Worm (Caenorhabditis elegans) whole organism, mixed stage, embryonic: ENCODE results near the gene kin-21.
A peak's percentile ranks its signal among the peaks of the same experiment; 100 is the strongest.

Experiments used
- M03D4.4 ChIP-seq: sonication (generic microtip); optimal IDR thresholded peaks from 2 replicates; lab custom pipeline; 2017; ENCODE audit warnings: mild to moderate bottlenecking, missing genetic modification characterization, missing compliant biosample characterization
- bed-3 ChIP-seq: fragments of 200-800 bp; sonication (Bioruptor generic); optimal IDR thresholded peaks from 3 replicates; lab custom pipeline; 2018; ENCODE audit warnings: mild to moderate bottlenecking, missing genetic modification characterization, moderate library complexity, missing compliant biosample characterization
- blmp-1 ChIP-seq: fragments of 150-350 bp; optimal IDR thresholded peaks from 2 replicates; lab custom pipeline; 2014; ENCODE audit warnings: missing biosample characterization, missing genetic modification characterization
- ceh-39 ChIP-seq: fragments of 150-350 bp; optimal IDR thresholded peaks from 2 replicates; lab custom pipeline; 2014; ENCODE audit warnings: missing biosample characterization, missing genetic modification characterization
- ceh-43 ChIP-seq: fragments of 200-800 bp; sonication (Bioruptor generic); optimal IDR thresholded peaks from 2 replicates; lab custom pipeline; 2018; ENCODE audit warnings: mild to moderate bottlenecking, missing genetic modification characterization, moderate library complexity, missing compliant biosample characterization
- ceh-83 ChIP-seq: fragments of 200-800 bp; sonication (Bioruptor generic); optimal IDR thresholded peaks from 2 replicates; lab custom pipeline; 2018; ENCODE audit warnings: mild to moderate bottlenecking, missing genetic modification characterization, missing compliant biosample characterization
- ces-1 ChIP-seq: fragments of 150-350 bp; optimal IDR thresholded peaks from 2 replicates; lab custom pipeline; 2014; ENCODE audit warnings: missing biosample characterization, missing genetic modification reagents, missing genetic modification characterization
- cnd-1 ChIP-seq: fragments of 200-800 bp; sonication (Bioruptor generic); optimal IDR thresholded peaks from 2 replicates; lab custom pipeline; 2018; ENCODE audit warnings: mild to moderate bottlenecking, missing genetic modification characterization, missing compliant biosample characterization
- elt-1 ChIP-seq: sonication (generic microtip); optimal IDR thresholded peaks from 2 replicates; lab custom pipeline; 2017; ENCODE audit warnings: missing genetic modification characterization, mild to moderate bottlenecking, missing compliant biosample characterization, antibody characterized with exemption, moderate library complexity, borderline replicate concordance; ENCODE audit not compliant: insufficient read depth
- elt-3 ChIP-seq: fragments of 150-350 bp; optimal IDR thresholded peaks from 2 replicates; lab custom pipeline; 2014; ENCODE audit warnings: missing biosample characterization, missing genetic modification characterization
- ham-2 ChIP-seq: fragments of 200-800 bp; sonication (Bioruptor generic); optimal IDR thresholded peaks from 2 replicates; lab custom pipeline; 2018; ENCODE audit warnings: mild to moderate bottlenecking, missing genetic modification characterization, missing compliant biosample characterization
- hlh-1 ChIP-seq: fragments of 150-350 bp; optimal IDR thresholded peaks from 2 replicates; lab custom pipeline; 2014; ENCODE audit warnings: missing biosample characterization, missing genetic modification reagents, missing genetic modification characterization
- lin-32 ChIP-seq: fragments of 200-800 bp; sonication (Bioruptor generic); optimal IDR thresholded peaks from 2 replicates; lab custom pipeline; 2018; ENCODE audit warnings: mild to moderate bottlenecking, missing genetic modification characterization, missing compliant biosample characterization
- lsy-2 ChIP-seq: fragments of 150-350 bp; optimal IDR thresholded peaks from 2 replicates; lab custom pipeline; 2014; ENCODE audit warnings: missing biosample characterization, missing genetic modification characterization
- mab-5 ChIP-seq: fragments of 150-350 bp; optimal IDR thresholded peaks from 2 replicates; lab custom pipeline; 2014; ENCODE audit warnings: missing biosample characterization, missing genetic modification characterization
- mep-1 ChIP-seq: fragments of 150-350 bp; optimal IDR thresholded peaks from 2 replicates; lab custom pipeline; 2017; ENCODE audit warnings: missing biosample characterization, missing genetic modification reagents, missing genetic modification characterization, inconsistent platforms
- mls-2 ChIP-seq: sonication (generic microtip); optimal IDR thresholded peaks from 2 replicates; lab custom pipeline; 2016; ENCODE audit warnings: mild to moderate bottlenecking, missing genetic modification characterization, moderate library complexity, missing compliant biosample characterization
- nhr-12 ChIP-seq: fragments of 150-350 bp; optimal IDR thresholded peaks from 2 replicates; lab custom pipeline; 2014; ENCODE audit warnings: missing biosample characterization, missing genetic modification characterization
- nhr-2 ChIP-seq: fragments of 150-350 bp; optimal IDR thresholded peaks from 2 replicates; lab custom pipeline; 2014; ENCODE audit warnings: missing biosample characterization, missing genetic modification characterization
- nhr-237 ChIP-seq: fragments of 150-350 bp; optimal IDR thresholded peaks from 2 replicates; lab custom pipeline; 2014; ENCODE audit warnings: missing biosample characterization, missing genetic modification characterization
- nhr-28 ChIP-seq: fragments of 150-350 bp; optimal IDR thresholded peaks from 2 replicates; lab custom pipeline; 2014; ENCODE audit warnings: missing biosample characterization, missing genetic modification characterization
- nhr-76 ChIP-seq: sonication (generic microtip); optimal IDR thresholded peaks from 2 replicates; lab custom pipeline; 2017; ENCODE audit warnings: missing biosample characterization, missing genetic modification characterization
- sem-2 ChIP-seq: fragments of 200-800 bp; sonication (Bioruptor generic); optimal IDR thresholded peaks from 2 replicates; lab custom pipeline; 2018; ENCODE audit warnings: mild to moderate bottlenecking, missing genetic modification characterization, missing compliant biosample characterization
- snpc-4 ChIP-seq: fragments of 150-350 bp; optimal IDR thresholded peaks from 2 replicates; lab custom pipeline; 2014; ENCODE audit warnings: missing biosample characterization, missing genetic modification characterization
- sptf-1 ChIP-seq: sonication (generic microtip); optimal IDR thresholded peaks from 2 replicates; lab custom pipeline; 2017; ENCODE audit warnings: mild to moderate bottlenecking, missing genetic modification characterization, moderate library complexity, missing compliant biosample characterization
- tbx-8 ChIP-seq: fragments of 200-800 bp; sonication (Bioruptor generic); optimal IDR thresholded peaks from 2 replicates; lab custom pipeline; 2018; ENCODE audit warnings: mild to moderate bottlenecking, missing genetic modification characterization, moderate library complexity, missing compliant biosample characterization
- unc-120 ChIP-seq: sonication (generic microtip); optimal IDR thresholded peaks from 2 replicates; lab custom pipeline; 2017; ENCODE audit warnings: missing genetic modification characterization, missing compliant biosample characterization; ENCODE audit not compliant: poor library complexity, severe bottlenecking
- unc-39 ChIP-seq: fragments of 150-350 bp; optimal IDR thresholded peaks from 2 replicates; lab custom pipeline; 2014; ENCODE audit warnings: missing biosample characterization, missing genetic modification characterization
- unc-62 ChIP-seq: fragments of 150-350 bp; optimal IDR thresholded peaks from 2 replicates; lab custom pipeline; 2014; ENCODE audit warnings: missing biosample characterization, missing genetic modification reagents, missing genetic modification characterization
- zip-8 ChIP-seq: fragments of 150-350 bp; optimal IDR thresholded peaks from 2 replicates; lab custom pipeline; 2014; ENCODE audit warnings: missing biosample characterization, missing genetic modification characterization
- ztf-11 ChIP-seq: fragments of 150-350 bp; optimal IDR thresholded peaks from 2 replicates; lab custom pipeline; 2014; ENCODE audit warnings: missing biosample characterization, missing genetic modification characterization

The kin-21 gene

DNA sequence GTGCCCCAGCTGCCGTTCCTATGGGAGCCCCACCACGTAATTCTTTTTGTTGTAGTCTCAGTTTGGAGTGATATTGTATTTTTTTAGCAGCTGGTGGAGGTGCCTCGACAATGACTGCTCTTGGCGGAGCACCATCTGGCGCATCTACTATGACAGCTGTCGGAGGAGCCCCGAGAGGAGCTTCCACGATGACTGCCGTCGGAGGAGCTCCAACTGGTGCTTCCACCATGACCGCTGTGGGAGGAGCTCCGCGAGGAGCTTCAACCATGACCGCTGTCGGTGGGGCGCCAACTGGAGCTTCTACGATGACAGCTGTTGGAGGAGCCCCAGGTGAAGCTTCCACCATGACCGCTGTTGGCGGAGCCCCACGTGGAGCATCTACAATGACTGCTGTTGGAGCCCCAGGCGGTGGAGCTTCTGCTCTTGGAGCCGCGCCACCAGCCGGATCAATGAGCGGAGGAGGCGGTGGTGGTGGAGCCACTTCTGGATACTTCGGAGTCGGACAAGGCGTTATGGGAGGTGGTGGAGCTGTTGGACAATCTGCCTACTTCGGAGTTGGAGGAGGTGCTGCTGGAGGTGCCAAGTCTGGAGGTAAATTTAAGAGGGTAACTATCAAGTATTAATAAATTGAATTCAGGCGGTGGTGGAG lies 20.3 kb downstream of the kin-21 start:
- TF ChIP-seq lin-32 (GFP tag; lab: Kevin White, UChicago) (peak; percentile 62), ztf-11 (tag; lab: Kevin White, UChicago) (no peak), sem-2 (GFP tag; lab: Kevin White, UChicago) (no peak), ceh-39 (tag; lab: Kevin White, UChicago) (no peak), ceh-83 (no peak)

ce11 chrIV:9854952-9855351 lies 22.3 kb downstream of the kin-21 start:
- TF ChIP-seq tbx-8 (GFP tag; lab: Kevin White, UChicago), result no peak
- TF ChIP-seq ztf-11 (tag; lab: Kevin White, UChicago), result no peak
- TF ChIP-seq ceh-39 (tag; lab: Kevin White, UChicago), result no peak
- TF ChIP-seq elt-1 (tag; lab: Kevin White, UChicago), result no peak
- TF ChIP-seq unc-62 (GFP tag; lab: Kevin White, UChicago), result no peak

DNA sequence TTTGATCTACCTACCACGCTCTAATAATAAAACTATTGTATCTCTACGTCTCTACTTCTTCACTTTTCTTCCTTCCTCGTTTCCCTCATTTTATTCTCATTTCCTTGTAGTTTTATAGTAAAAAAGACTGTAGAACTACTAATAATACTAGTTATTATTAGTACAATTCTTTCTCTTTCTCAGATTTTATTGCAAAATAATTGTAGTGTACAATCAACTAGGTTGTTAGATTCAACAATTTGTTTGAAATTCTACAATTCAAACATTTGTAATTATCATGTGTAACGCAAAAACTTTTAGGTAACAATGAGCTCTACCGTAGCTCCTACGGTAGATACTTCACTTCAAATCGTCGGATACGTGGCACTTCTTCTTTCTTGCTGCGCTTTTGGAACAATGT lies 23.0 kb downstream of the kin-21 start, which contains the start of gene K07F5.12:
Gene K07F5.12, plus strand, starts transcription at position 301 of the 400 bp plus-strand sequence.
- TF ChIP-seq cnd-1 (tag; lab: Kevin White, UChicago), result no peak
- TF ChIP-seq M03D4.4 (tag; lab: Kevin White, UChicago), result no peak
- TF ChIP-seq ceh-39 (tag; lab: Kevin White, UChicago), result no peak
- no peak for TF ChIP-seq sptf-1 (tag; lab: Kevin White, UChicago)
- no peak for TF ChIP-seq nhr-12 (tag; lab: Kevin White, UChicago)
- TF ChIP-seq blmp-1 (tag; lab: Kevin White, UChicago), result no peak
- no peak for TF ChIP-seq elt-3 (tag; lab: Kevin White, UChicago)
- TF ChIP-seq mls-2 (tag; lab: Kevin White, UChicago), result no peak
- no peak for TF ChIP-seq nhr-76
- no peak for TF ChIP-seq zip-8 (tag; lab: Kevin White, UChicago)

DNA sequence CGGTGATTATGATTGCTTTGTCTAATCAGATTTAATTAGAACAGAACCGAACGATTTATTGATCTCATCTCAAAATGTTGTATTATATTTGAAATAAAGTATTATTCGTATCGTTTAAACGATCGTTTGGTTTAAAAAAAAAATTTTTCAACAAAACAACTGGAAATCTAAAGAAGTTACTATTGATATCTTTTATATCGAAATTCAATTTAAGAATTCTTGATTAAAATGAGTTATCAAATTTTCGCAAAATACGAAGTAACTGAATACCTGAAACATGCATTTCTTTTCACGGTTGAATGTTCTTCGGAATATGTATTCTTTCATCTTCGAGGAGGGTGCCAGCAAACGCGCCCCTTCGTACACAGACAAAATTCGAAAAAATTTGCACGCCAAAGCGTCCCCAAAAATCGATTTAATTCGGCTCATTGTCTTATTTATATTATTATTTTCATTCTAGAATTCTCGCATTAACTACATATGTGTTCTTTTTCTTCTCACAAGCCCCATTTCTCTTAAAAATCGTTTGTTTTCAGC lies 25.3 kb downstream of the kin-21 start, which contains the start of gene npp-1:
Gene npp-1, plus strand, starts transcription at position 537 of the 537 bp plus-strand sequence.
- TF ChIP-seq elt-3 (tag; lab: Kevin White, UChicago), result no peak
- no peak for TF ChIP-seq sem-2 (GFP tag; lab: Kevin White, UChicago)
- TF ChIP-seq elt-1 (tag; lab: Kevin White, UChicago), result no peak
- no peak for TF ChIP-seq unc-62 (GFP tag; lab: Kevin White, UChicago)
- TF ChIP-seq unc-120 (tag; lab: Kevin White, UChicago), result no peak
- no peak for TF ChIP-seq tbx-8 (GFP tag; lab: Kevin White, UChicago)
- TF ChIP-seq hlh-1, result no peak
- TF ChIP-seq ham-2 (GFP tag; lab: Kevin White, UChicago), result no peak
- TF ChIP-seq mab-5 (tag; lab: Kevin White, UChicago), result no peak
- TF ChIP-seq M03D4.4 (tag; lab: Kevin White, UChicago), result no peak
- TF ChIP-seq ces-1 (GFP tag; lab: Kevin White, UChicago), result no peak
- TF ChIP-seq mep-1 (tag; lab: Kevin White, UChicago), result peak; percentile 64
- TF ChIP-seq lin-32 (GFP tag; lab: Kevin White, UChicago), result no peak
- peak; percentile 21 for TF ChIP-seq lsy-2
- no peak for TF ChIP-seq nhr-28 (tag; lab: Kevin White, UChicago)
- TF ChIP-seq snpc-4 (tag; lab: Kevin White, UChicago), result no peak
- TF ChIP-seq ceh-39 (tag; lab: Kevin White, UChicago), result peak; percentile 67
- no peak for TF ChIP-seq nhr-237 (tag; lab: Kevin White, UChicago)
- TF ChIP-seq ceh-83, result no peak
- TF ChIP-seq nhr-2, result no peak
- no peak for TF ChIP-seq ceh-43 (GFP tag; lab: Kevin White, UChicago)
- TF ChIP-seq zip-8 (tag; lab: Kevin White, UChicago), result no peak
- TF ChIP-seq blmp-1 (tag; lab: Kevin White, UChicago), result no peak
- TF ChIP-seq bed-3 (GFP tag; lab: Kevin White, UChicago), result no peak
- no peak for TF ChIP-seq unc-39 (tag; lab: Kevin White, UChicago)
- no peak for TF ChIP-seq nhr-12 (tag; lab: Kevin White, UChicago)
